Worm (Caenorhabditis elegans) whole organism, L3 larva: ENCODE data around the gene prk-1.

Experiments used
- R02D3.7 ChIP-seq: fragments of 150-350 bp; optimal IDR thresholded peaks from 2 replicates; lab custom pipeline; 2014; ENCODE audit warnings: missing biosample characterization, missing genetic modification characterization
- ZK546.5 ChIP-seq: sonication (generic microtip); optimal IDR thresholded peaks from 2 replicates; lab custom pipeline; 2017; ENCODE audit warnings: missing biosample characterization, missing genetic modification characterization
- aly-2 ChIP-seq: fragments of 150-350 bp; optimal IDR thresholded peaks from 2 replicates; lab custom pipeline; 2014; ENCODE audit warnings: missing biosample characterization, missing genetic modification characterization
- ama-1 ChIP-seq: fragments of 150-350 bp; optimal IDR thresholded peaks from 2 replicates; lab custom pipeline; 2018
- ceh-28 ChIP-seq: fragments of 150-350 bp; optimal IDR thresholded peaks from 2 replicates; lab custom pipeline; 2014; ENCODE audit warnings: missing biosample characterization, missing genetic modification reagents, missing genetic modification characterization
- ceh-82 ChIP-seq: fragments of 150-350 bp; optimal IDR thresholded peaks from 2 replicates; lab custom pipeline; 2014; ENCODE audit warnings: missing biosample characterization, missing genetic modification characterization
- ceh-9 ChIP-seq: sonication (generic microtip); optimal IDR thresholded peaks from 2 replicates; lab custom pipeline; 2018; ENCODE audit warnings: missing biosample characterization, missing genetic modification characterization
- egl-5 ChIP-seq: fragments of 150-350 bp; optimal IDR thresholded peaks from 2 replicates; lab custom pipeline; 2017; ENCODE audit warnings: missing biosample characterization, missing genetic modification reagents, missing genetic modification characterization, inconsistent platforms
- elt-1 ChIP-seq: fragments of 150-350 bp; optimal IDR thresholded peaks from 2 replicates; lab custom pipeline; 2014; ENCODE audit warnings: missing biosample characterization, missing genetic modification characterization
- elt-2 ChIP-seq: sonication (generic microtip); optimal IDR thresholded peaks from 2 replicates; lab custom pipeline; 2016; ENCODE audit warnings: missing genetic modification reagents, mild to moderate bottlenecking, missing genetic modification characterization, missing compliant biosample characterization
- eor-1 ChIP-seq, 2 experiments: fragments of 150-350 bp; optimal IDR thresholded peaks; 2 replicates each; lab custom pipeline; 2014 to 2018; ENCODE audit warnings: missing biosample characterization in 2 of 2, missing genetic modification characterization in 2 of 2
- fkh-10 ChIP-seq: sonication (generic microtip); optimal IDR thresholded peaks from 2 replicates; lab custom pipeline; 2017; ENCODE audit warnings: missing biosample characterization, missing genetic modification reagents, missing genetic modification characterization
- fkh-2 ChIP-seq: fragments of 150-350 bp; optimal IDR thresholded peaks from 2 replicates; lab custom pipeline; 2014; ENCODE audit warnings: missing biosample characterization, missing genetic modification reagents, missing genetic modification characterization
- fos-1 ChIP-seq: fragments of 150-350 bp; optimal IDR thresholded peaks from 2 replicates; lab custom pipeline; 2014; ENCODE audit warnings: missing biosample characterization, missing genetic modification characterization
- jun-1 ChIP-seq: fragments of 150-350 bp; optimal IDR thresholded peaks from 2 replicates; lab custom pipeline; 2014; ENCODE audit warnings: missing biosample characterization, missing genetic modification reagents, missing genetic modification characterization
- lin-15B ChIP-seq: fragments of 150-350 bp; optimal IDR thresholded peaks from 2 replicates; lab custom pipeline; 2014; ENCODE audit warnings: missing biosample characterization, missing genetic modification characterization
- lsy-12 ChIP-seq: sonication (generic microtip); optimal IDR thresholded peaks from 2 replicates; lab custom pipeline; 2016; ENCODE audit warnings: mild to moderate bottlenecking, missing genetic modification characterization, missing compliant biosample characterization
- mdl-1 ChIP-seq: fragments of 150-350 bp; optimal IDR thresholded peaks from 2 replicates; lab custom pipeline; 2014; ENCODE audit warnings: missing biosample characterization, missing genetic modification characterization
- mml-1 ChIP-seq: fragments of 150-350 bp; sonication (generic microtip); optimal IDR thresholded peaks from 3 replicates; lab custom pipeline; 2014; ENCODE audit warnings: missing biosample characterization, missing genetic modification characterization
- nfya-1 ChIP-seq: sonication (generic microtip); optimal IDR thresholded peaks from 2 replicates; lab custom pipeline; 2017; ENCODE audit warnings: missing genetic modification characterization, mild to moderate bottlenecking, missing compliant biosample characterization, antibody characterized with exemption, moderate library complexity; ENCODE audit not compliant: insufficient read depth
- nhr-11 ChIP-seq: fragments of 150-350 bp; optimal IDR thresholded peaks from 2 replicates; lab custom pipeline; 2014; ENCODE audit warnings: missing biosample characterization, missing genetic modification characterization
- nhr-23 ChIP-seq: fragments of 150-350 bp; optimal IDR thresholded peaks from 2 replicates; lab custom pipeline; 2014; ENCODE audit warnings: missing biosample characterization, missing genetic modification reagents, missing genetic modification characterization
- nhr-25 ChIP-seq: sonication (generic microtip); optimal IDR thresholded peaks from 2 replicates; lab custom pipeline; 2017; ENCODE audit warnings: missing biosample characterization, missing genetic modification characterization
- nhr-43 ChIP-seq: sonication (generic microtip); optimal IDR thresholded peaks from 2 replicates; lab custom pipeline; 2016; ENCODE audit warnings: mild to moderate bottlenecking, missing genetic modification characterization, missing compliant biosample characterization; ENCODE audit not compliant: poor library complexity, severe bottlenecking
- nhr-67 ChIP-seq: fragments of 150-350 bp; optimal IDR thresholded peaks from 2 replicates; lab custom pipeline; 2014; ENCODE audit warnings: missing biosample characterization, missing genetic modification characterization
- nhr-76 ChIP-seq: fragments of 150-350 bp; sonication (generic microtip); optimal IDR thresholded peaks from 5 replicates; lab custom pipeline; 2014; ENCODE audit warnings: missing biosample characterization, missing genetic modification characterization
- nhr-77 ChIP-seq: fragments of 150-350 bp; optimal IDR thresholded peaks from 2 replicates; lab custom pipeline; 2014; ENCODE audit warnings: missing biosample characterization, missing genetic modification characterization
- pha-4 ChIP-seq: fragments of 150-350 bp; optimal IDR thresholded peaks from 2 replicates; lab custom pipeline; 2014; ENCODE audit warnings: missing biosample characterization, missing genetic modification reagents, missing genetic modification characterization
- pqm-1 ChIP-seq: fragments of 150-350 bp; optimal IDR thresholded peaks from 2 replicates; lab custom pipeline; 2017; ENCODE audit warnings: missing biosample characterization, missing genetic modification characterization, inconsistent platforms
- sea-2 ChIP-seq: fragments of 150-350 bp; sonication (generic microtip); optimal IDR thresholded peaks from 4 replicates; lab custom pipeline; 2014; ENCODE audit warnings: missing biosample characterization, missing genetic modification reagents, missing genetic modification characterization
- skn-1 ChIP-seq: fragments of 150-350 bp; optimal IDR thresholded peaks from 2 replicates; lab custom pipeline; 2014; ENCODE audit warnings: missing biosample characterization, missing genetic modification characterization
- snpc-4 ChIP-seq: fragments of 150-350 bp; optimal IDR thresholded peaks from 2 replicates; lab custom pipeline; 2014; ENCODE audit warnings: missing biosample characterization, missing genetic modification characterization
- tbx-2 ChIP-seq: sonication (generic microtip); optimal IDR thresholded peaks from 2 replicates; lab custom pipeline; 2016; ENCODE audit warnings: mild to moderate bottlenecking, missing genetic modification characterization, missing compliant biosample characterization
- unc-39 ChIP-seq: sonication (generic microtip); optimal IDR thresholded peaks from 4 replicates; lab custom pipeline; 2017; ENCODE audit warnings: missing biosample characterization, missing genetic modification characterization
- unc-62 ChIP-seq: fragments of 150-350 bp; sonication (generic microtip); optimal IDR thresholded peaks from 4 replicates; lab custom pipeline; 2014; ENCODE audit warnings: missing biosample characterization, missing genetic modification reagents, missing genetic modification characterization
- ztf-4 ChIP-seq: fragments of 150-350 bp; optimal IDR thresholded peaks from 2 replicates; lab custom pipeline; 2014; ENCODE audit warnings: missing biosample characterization, missing genetic modification characterization

Gene prk-1

DNA sequence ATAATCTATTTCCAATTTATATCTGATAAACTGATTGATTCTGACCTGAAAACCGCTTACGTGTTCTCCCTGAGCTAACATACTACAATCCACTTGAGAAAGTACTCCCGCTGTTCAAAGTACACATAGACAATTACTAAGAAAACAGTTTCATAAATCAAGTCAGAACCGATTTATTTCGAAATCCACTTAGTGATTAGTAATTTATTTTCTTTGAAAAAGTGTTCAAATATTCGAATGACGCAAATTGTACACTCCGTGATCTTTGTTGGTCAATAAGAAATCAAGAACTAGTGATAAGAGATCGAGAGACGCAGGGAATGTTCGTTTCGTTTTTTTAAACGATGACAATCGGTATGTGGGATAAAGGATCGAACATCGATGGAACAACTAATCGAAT lies 2.5 kb downstream of the prk-1 start:
- TF ChIP-seq elt-2 (tag; lab: Kevin White, UChicago) (peak; percentile 15), aly-2 (tag; lab: Kevin White, UChicago) (no peak), fos-1 (no peak), tbx-2 (tag; lab: Kevin White, UChicago) (no peak), skn-1 (tag; lab: Kevin White, UChicago) (no peak), pqm-1 (tag; lab: Kevin White, UChicago) (peak; percentile 22), pha-4 (tag; lab: Kevin White, UChicago) (peak; percentile 37)
- TF ChIP-seq, all 47 proteins: peak for 3

- no peak for TF ChIP-seq nhr-76
- TF ChIP-seq lsy-12: no peak
- TF ChIP-seq mml-1 (tag; lab: Kevin White, UChicago): no peak
- peak; percentile 26 for TF ChIP-seq nhr-23
- no peak for TF ChIP-seq ceh-82
- no peak for TF ChIP-seq fos-1
- TF ChIP-seq nhr-25 (tag; lab: Kevin White, UChicago): no peak
- no peak for TF ChIP-seq pqm-1 (tag; lab: Kevin White, UChicago)
Observed at ce11 chrIII:6993179-6993578, 3.2 kb downstream of the prk-1 start.

- TF ChIP-seq mml-1 (tag; lab: Kevin White, UChicago) (no peak), lin-15B (no peak), R02D3.7 (tag; lab: Kevin White, UChicago) (no peak)
Observed at ce11 chrIII:7002143-7002542, 12.2 kb downstream of the prk-1 start.

- TF ChIP-seq nhr-25 (tag; lab: Kevin White, UChicago) (peak; percentile 16), ceh-28 (no peak), nhr-77 (tag; lab: Kevin White, UChicago) (no peak), nhr-43 (tag; lab: Kevin White, UChicago) (no peak), ceh-9 (tag; lab: Kevin White, UChicago) (no peak), elt-2 (tag; lab: Kevin White, UChicago) (no peak)
Observed at ce11 chrIII:7005350-7005749, 15.4 kb downstream of the prk-1 start, which contains the start of gene C06E8.5. TSS of gene C06E8.5 (minus strand) at chrIII:7005450.

DNA sequence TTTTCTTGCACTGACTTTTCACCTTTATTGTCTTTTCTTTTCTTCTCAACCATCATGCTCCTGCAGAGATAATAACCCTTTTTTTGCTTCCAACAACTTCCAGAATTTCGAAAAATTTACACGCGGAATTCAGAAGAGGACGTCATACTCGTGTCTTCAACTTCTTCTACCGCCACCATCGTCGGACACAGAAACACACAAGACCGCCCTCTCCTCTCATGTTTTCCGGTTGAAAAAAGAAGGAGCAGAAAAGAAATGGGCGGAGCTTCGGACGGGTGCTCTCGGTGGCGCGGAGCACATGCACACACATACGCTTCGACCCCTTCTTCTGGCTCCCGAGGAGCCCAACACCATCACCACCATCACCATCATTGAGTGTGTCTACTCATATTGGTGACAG lies 18.9 kb downstream of the prk-1 start, which contains the start of gene lgc-38:
lgc-38 (plus strand) TSS at position 301 of the 400 bp plus-strand sequence.
- TF ChIP-seq unc-39 (tag; lab: Kevin White, UChicago): no peak
- TF ChIP-seq sea-2: no peak
- no peak for TF ChIP-seq eor-1 (tag; optimal IDR thresholded peaks at IDR 0.05; lab: Kevin White, UChicago)
- no peak for TF ChIP-seq unc-62 (GFP tag; lab: Kevin White, UChicago)
- no peak for TF ChIP-seq nhr-77 (tag; lab: Kevin White, UChicago)
- TF ChIP-seq nhr-43 (tag; lab: Kevin White, UChicago): no peak
- no peak for TF ChIP-seq mdl-1 (tag; lab: Kevin White, UChicago)
- no peak for TF ChIP-seq lsy-12
- no peak for TF ChIP-seq elt-1 (tag; lab: Kevin White, UChicago)
- TF ChIP-seq egl-5 (tag; lab: Kevin White, UChicago): no peak
- TF ChIP-seq aly-2 (tag; lab: Kevin White, UChicago): no peak
- TF ChIP-seq nfya-1 (tag; lab: Kevin White, UChicago): no peak
- no peak for TF ChIP-seq jun-1
- no peak for TF ChIP-seq ztf-4
- TF ChIP-seq snpc-4 (tag; lab: Kevin White, UChicago): no peak
- no peak for TF ChIP-seq elt-2 (tag; lab: Kevin White, UChicago)
- TF ChIP-seq fkh-10 (GFP tag; lab: Kevin White, UChicago): no peak
- no peak for TF ChIP-seq pqm-1 (tag; lab: Kevin White, UChicago)
- no peak for TF ChIP-seq lin-15B

DNA sequence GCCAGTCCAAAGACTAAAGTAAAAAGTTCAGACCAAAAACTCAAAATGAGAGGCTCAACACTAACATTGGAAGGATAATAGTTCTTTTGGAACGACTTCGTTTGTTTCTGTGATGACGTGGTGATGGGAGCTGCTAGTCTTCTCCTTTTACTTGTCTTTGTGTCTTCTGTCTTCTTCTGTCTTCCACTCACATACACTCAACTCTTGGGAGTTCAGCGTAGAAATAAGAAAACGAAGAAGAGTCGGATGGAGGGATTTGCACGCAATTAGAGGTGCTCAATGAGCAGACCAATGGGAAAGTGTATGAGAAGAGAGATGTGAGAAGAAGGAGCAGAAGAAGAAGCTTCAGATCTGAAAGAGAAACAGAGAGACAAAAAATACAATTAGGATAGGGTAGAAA lies 22.1 kb downstream of the prk-1 start:
- TF ChIP-seq ama-1 (lab: Kevin White, UChicago): no peak
- no peak for TF ChIP-seq nhr-25 (tag; lab: Kevin White, UChicago)
- no peak for TF ChIP-seq unc-39 (tag; lab: Kevin White, UChicago)
- no peak for TF ChIP-seq sea-2
- TF ChIP-seq nhr-11 (tag; lab: Kevin White, UChicago): no peak
- TF ChIP-seq R02D3.7 (tag; lab: Kevin White, UChicago): no peak
- TF ChIP-seq ceh-28: no peak
- no peak for TF ChIP-seq elt-1 (tag; lab: Kevin White, UChicago)
- TF ChIP-seq elt-2 (tag; lab: Kevin White, UChicago): no peak
- no peak for TF ChIP-seq fkh-2
- no peak for TF ChIP-seq lsy-12
- no peak for TF ChIP-seq ZK546.5 (tag; lab: Kevin White, UChicago)
- TF ChIP-seq tbx-2 (tag; lab: Kevin White, UChicago): no peak
- TF ChIP-seq nhr-43 (tag; lab: Kevin White, UChicago): no peak
- TF ChIP-seq nhr-67: no peak
- TF ChIP-seq ztf-4: no peak
- TF ChIP-seq lin-15B: no peak
